Fruit fly (Drosophila melanogaster) whole organism, embryonic: Measurements from ENCODE around the gene CG6296.

Experiments used
- Atf6 ChIP-seq: fragments of 200-800 bp; sonication (Bioruptor generic); IDR thresholded peaks from 2 replicates; pipeline ENCODE4 v1.3.6; 2022; ENCODE audit warnings: missing biosample characterization, missing genetic modification characterization
- CG11085 ChIP-seq: fragments of 200-800 bp; sonication (Bioruptor generic); IDR thresholded peaks from 2 replicates; pipeline ENCODE4 v1.3.6; 2022; ENCODE audit warnings: missing biosample characterization, missing genetic modification characterization
- CG14860 ChIP-seq: fragments of 200-800 bp; sonication (Bioruptor generic); IDR thresholded peaks from 3 replicates; pipeline ENCODE4 v1.3.6; 2022; ENCODE audit warnings: missing biosample characterization, missing genetic modification characterization; ENCODE audit not compliant: partially characterized antibody
- CG17186 ChIP-seq: fragments of 200-800 bp; sonication (Bioruptor generic); optimal IDR thresholded peaks from 3 replicates; lab custom pipeline; 2017; ENCODE audit warnings: missing biosample characterization, missing genetic modification reagents, missing genetic modification characterization
- CG18599 ChIP-seq: fragments of 200-800 bp; sonication (Bioruptor generic); optimal IDR thresholded peaks from 3 replicates; lab custom pipeline; 2017; ENCODE audit warnings: missing biosample characterization, missing genetic modification characterization, mild to moderate bottlenecking, moderate library complexity, missing genetic modification reagents
- CG2129 ChIP-seq: fragments of 200-800 bp; sonication (Bioruptor generic); IDR thresholded peaks from 2 replicates; pipeline ENCODE4 v1.3.6; 2022; ENCODE audit warnings: missing biosample characterization, missing genetic modification characterization; ENCODE audit not compliant: partially characterized antibody
- CG2199 ChIP-seq: fragments of 200-800 bp; sonication (Bioruptor generic); IDR thresholded peaks from 3 replicates; pipeline ENCODE4 v1.3.6; 2022; ENCODE audit warnings: missing biosample characterization, missing genetic modification characterization
- CG2678 ChIP-seq: fragments of 200-800 bp; sonication (Bioruptor generic); optimal IDR thresholded peaks from 3 replicates; lab custom pipeline; 2019; ENCODE audit warnings: missing biosample characterization, mild to moderate bottlenecking, missing genetic modification characterization, moderate library complexity
- CG4328 ChIP-seq: fragments of 200-800 bp; sonication (Bioruptor generic); optimal IDR thresholded peaks from 3 replicates; lab custom pipeline; 2017; ENCODE audit warnings: missing biosample characterization, missing genetic modification reagents, missing genetic modification characterization
- CG4360 ChIP-seq: fragments of 200-800 bp; sonication (Bioruptor generic); IDR thresholded peaks from 2 replicates; pipeline ENCODE4 v1.3.6; 2022; ENCODE audit warnings: missing biosample characterization, missing genetic modification characterization
- CG4617 ChIP-seq: fragments of 200-800 bp; sonication (Bioruptor generic); optimal IDR thresholded peaks from 3 replicates; lab custom pipeline; 2016; ENCODE audit warnings: missing biosample characterization, missing genetic modification characterization, borderline replicate concordance
- CG4730 ChIP-seq: fragments of 200-800 bp; sonication (Bioruptor generic); IDR thresholded peaks from 2 replicates; pipeline ENCODE4 v1.3.6; 2022; ENCODE audit warnings: missing biosample characterization, missing genetic modification characterization
- CG6813 ChIP-seq: fragments of 200-800 bp; sonication (Bioruptor generic); optimal IDR thresholded peaks from 2 replicates; lab custom pipeline; 2017; ENCODE audit warnings: missing biosample characterization, missing genetic modification characterization, mild to moderate bottlenecking, moderate library complexity, missing genetic modification reagents
- CG7372 ChIP-seq: fragments of 200-800 bp; sonication (Bioruptor generic); IDR thresholded peaks from 2 replicates; pipeline ENCODE4 v1.3.6; 2022; ENCODE audit warnings: missing biosample characterization, missing genetic modification characterization
- CG8388 ChIP-seq: fragments of 200-800 bp; sonication (Bioruptor generic); optimal IDR thresholded peaks from 2 replicates; lab custom pipeline; 2019; ENCODE audit warnings: missing biosample characterization, mild to moderate bottlenecking, missing genetic modification characterization, moderate library complexity
- CG9215 ChIP-seq: fragments of 200-800 bp; sonication (Bioruptor generic); IDR thresholded peaks from 2 replicates; pipeline ENCODE4 v1.3.6; 2022; ENCODE audit warnings: missing biosample characterization, missing genetic modification characterization
- CTCF ChIP-seq: fragments of 200-800 bp; sonication (Bioruptor generic); optimal IDR thresholded peaks from 2 replicates; lab custom pipeline; 2017; ENCODE audit warnings: missing biosample characterization, mild to moderate bottlenecking, missing genetic modification characterization, moderate library complexity
- CkIIα-i1 ChIP-seq: fragments of 200-800 bp; sonication (Bioruptor generic); IDR thresholded peaks from 2 replicates; pipeline ENCODE4 v1.3.6; 2022; ENCODE audit warnings: missing biosample characterization, missing genetic modification characterization
- Dad ChIP-seq: fragments of 200-800 bp; sonication (Bioruptor generic); optimal IDR thresholded peaks from 3 replicates; lab custom pipeline; 2016; ENCODE audit warnings: missing biosample characterization, missing genetic modification characterization
- Dfd ChIP-seq, 2 experiments: fragments of >200 bp; optimal IDR thresholded peaks; 2 replicates each; lab custom pipeline; 2017; ENCODE audit warnings: missing biosample characterization in 2 of 2, missing genetic modification characterization in 2 of 2
- Doc3 ChIP-seq: fragments of 200-800 bp; sonication (Bioruptor generic); IDR thresholded peaks from 3 replicates; pipeline ENCODE4 v1.3.6; 2022; ENCODE audit warnings: missing biosample characterization, missing genetic modification characterization; ENCODE audit not compliant: partially characterized antibody
- Drgx ChIP-seq: fragments of 200-800 bp; sonication (Bioruptor generic); IDR thresholded peaks from 2 replicates; pipeline ENCODE4 v1.3.6; 2022; ENCODE audit warnings: missing biosample characterization, missing genetic modification characterization
- ERR ChIP-seq: fragments of 200-800 bp; sonication (Bioruptor generic); optimal IDR thresholded peaks from 2 replicates; lab custom pipeline; 2016; ENCODE audit warnings: missing biosample characterization, missing genetic modification characterization
- Ets65A ChIP-seq: fragments of 200-800 bp; sonication (Bioruptor generic); peaks from one replicate; lab custom pipeline; 2016; ENCODE audit warnings: missing biosample characterization, missing genetic modification characterization
- Ets97D ChIP-seq: fragments of 200-800 bp; sonication (Bioruptor generic); optimal IDR thresholded peaks from 3 replicates; lab custom pipeline; 2016; ENCODE audit warnings: missing biosample characterization, missing genetic modification characterization
- GATAe ChIP-seq: fragments of 200-800 bp; sonication (Bioruptor generic); conservative IDR thresholded peaks from 2 replicates; pipeline ENCODE4 v1.3.6; 2022; ENCODE audit warnings: missing biosample characterization, missing genetic modification characterization
- Hr78 ChIP-seq, 2 experiments: fragments of 200-800 bp in 1 of 2; fragments of >200 bp in 1 of 2; sonication (Bioruptor generic) in 1 of 2; optimal IDR thresholded peaks; 2 replicates each; lab custom pipeline; 2017 to 2019; ENCODE audit warnings: missing biosample characterization in 2 of 2, missing genetic modification characterization in 2 of 2, mild to moderate bottlenecking in 1 of 2, moderate library complexity in 1 of 2
- Lpt ChIP-seq: fragments of >200 bp; optimal IDR thresholded peaks from 2 replicates; lab custom pipeline; 2018; ENCODE audit warnings: missing biosample characterization, missing genetic modification characterization
- Mrtf ChIP-seq: fragments of 200-800 bp; sonication (Bioruptor generic); IDR thresholded peaks from 3 replicates; pipeline ENCODE4 v1.3.6; 2022; ENCODE audit warnings: missing biosample characterization, missing genetic modification characterization
- NFAT ChIP-seq: fragments of 200-800 bp; sonication (Bioruptor generic); IDR thresholded peaks from 2 replicates; pipeline ENCODE4 v1.3.6; 2022; ENCODE audit warnings: missing biosample characterization, missing genetic modification characterization
- NK7.1 ChIP-seq: fragments of 200-800 bp; sonication (Bioruptor generic); optimal IDR thresholded peaks from 3 replicates; lab custom pipeline; 2016; ENCODE audit warnings: missing biosample characterization, missing genetic modification characterization
- Optix ChIP-seq: fragments of 200-800 bp; sonication (Bioruptor generic); IDR thresholded peaks from 3 replicates; pipeline ENCODE4 v1.3.6; 2022; ENCODE audit warnings: missing biosample characterization, missing genetic modification characterization
- Sry-δ ChIP-seq: fragments of 200-800 bp; sonication (Bioruptor generic); optimal IDR thresholded peaks from 2 replicates; lab custom pipeline; 2016; ENCODE audit warnings: missing biosample characterization, missing genetic modification characterization
- btn ChIP-seq: fragments of 200-800 bp; sonication (Bioruptor generic); optimal IDR thresholded peaks from 2 replicates; lab custom pipeline; 2016; ENCODE audit warnings: missing biosample characterization, missing genetic modification characterization
- chinmo ChIP-seq: fragments of 200-800 bp; sonication (Bioruptor generic); IDR thresholded peaks from 4 replicates; pipeline ENCODE4 v1.3.6; 2022; ENCODE audit warnings: missing biosample characterization, missing genetic modification characterization; ENCODE audit not compliant: partially characterized antibody
- dan ChIP-seq: fragments of 200-800 bp; sonication (Bioruptor generic); IDR thresholded peaks from 2 replicates; pipeline ENCODE4 v1.3.6; 2022; ENCODE audit warnings: missing biosample characterization, missing genetic modification characterization
- dm ChIP-seq: fragments of 200-800 bp; sonication (Bioruptor generic); optimal IDR thresholded peaks from 3 replicates; lab custom pipeline; 2016; ENCODE audit warnings: missing biosample characterization, missing genetic modification characterization
- exex ChIP-seq: fragments of 200-800 bp; sonication (Bioruptor generic); optimal IDR thresholded peaks from 4 replicates; lab custom pipeline; 2018; ENCODE audit warnings: missing biosample characterization, mild to moderate bottlenecking, missing genetic modification characterization, moderate library complexity
- ftz-f1 ChIP-seq: fragments of 200-800 bp; sonication (Bioruptor generic); optimal IDR thresholded peaks from 2 replicates; lab custom pipeline; 2016; ENCODE audit warnings: missing biosample characterization, missing genetic modification characterization
- ham ChIP-seq: fragments of 200-800 bp; sonication (Bioruptor generic); IDR thresholded peaks from 2 replicates; pipeline ENCODE4 v1.3.6; 2022; ENCODE audit warnings: missing biosample characterization, missing genetic modification characterization
- ken ChIP-seq: fragments of 200-800 bp; sonication (Bioruptor generic); IDR thresholded peaks from 3 replicates; pipeline ENCODE4 v1.3.6; 2022; ENCODE audit warnings: missing biosample characterization, missing genetic modification characterization
- lbe ChIP-seq: fragments of 200-800 bp; sonication (Bioruptor generic); optimal IDR thresholded peaks from 2 replicates; lab custom pipeline; 2016; ENCODE audit warnings: missing biosample characterization, mild to moderate bottlenecking, missing genetic modification characterization
- nerfin-2 ChIP-seq: fragments of 200-800 bp; sonication (Bioruptor generic); IDR thresholded peaks from 2 replicates; pipeline ENCODE4 v1.3.6; 2022; ENCODE audit warnings: missing biosample characterization, missing genetic modification characterization; ENCODE audit not compliant: partially characterized antibody
- odd ChIP-seq: fragments of 200-800 bp; sonication (Bioruptor generic); optimal IDR thresholded peaks from 2 replicates; lab custom pipeline; 2017; ENCODE audit warnings: missing biosample characterization, mild to moderate bottlenecking, missing genetic modification characterization
- otp ChIP-seq: fragments of 200-800 bp; sonication (Bioruptor generic); IDR thresholded peaks from 3 replicates; pipeline ENCODE4, ENCODE4 v1.3.6; 2022; ENCODE audit warnings: missing biosample characterization, missing genetic modification characterization
- phol ChIP-seq: fragments of 200-800 bp; sonication (Bioruptor generic); optimal IDR thresholded peaks from 3 replicates; lab custom pipeline; 2018; ENCODE audit warnings: missing biosample characterization, mild to moderate bottlenecking, missing genetic modification characterization, moderate library complexity
- ro ChIP-seq: fragments of 200-800 bp; sonication (Bioruptor generic); IDR thresholded peaks from 2 replicates; pipeline ENCODE4 v1.3.6; 2022; ENCODE audit warnings: missing biosample characterization, missing genetic modification characterization
- sim ChIP-seq: fragments of 200-800 bp; sonication (Bioruptor generic); IDR thresholded peaks from 2 replicates; pipeline ENCODE4 v1.3.6; 2022; ENCODE audit warnings: missing biosample characterization, missing genetic modification characterization
- sr ChIP-seq: fragments of 200-800 bp; sonication (Bioruptor generic); IDR thresholded peaks from 3 replicates; pipeline ENCODE4 v1.3.6; 2022; ENCODE audit warnings: missing biosample characterization, missing genetic modification characterization
- wek ChIP-seq: fragments of 200-800 bp; sonication (Bioruptor generic); optimal IDR thresholded peaks from 3 replicates; lab custom pipeline; 2018; ENCODE audit warnings: missing biosample characterization, mild to moderate bottlenecking, missing genetic modification characterization, moderate library complexity

The CG6296 gene

dm6 chr3R:26957132-26957531 is 48.1 kb downstream of the CG6296 start:
- no peak for TF ChIP-seq CG17186 (GFP tag; lab: Kevin White, UChicago)
- TF ChIP-seq CTCF (GFP tag; lab: Kevin White, UChicago): peak; percentile 2
- TF ChIP-seq CG4617 (GFP tag; lab: Kevin White, UChicago): no peak
- TF ChIP-seq Hr78 (GFP tag; optimal IDR thresholded peaks at IDR 0.05; lab: Kevin White, UChicago): peak in 1 of 2 experiments; percentile 62
- no peak for TF ChIP-seq CkIIα-i1
- 0 out of 3 replicates have a peak, but pooled peaks have one; percentile 13 for TF ChIP-seq Doc3 (GFP tag; lab: Robert Waterston, UW)
- TF ChIP-seq ro (GFP tag; lab: Robert Waterston, UW): no peak
- TF ChIP-seq ftz-f1 (GFP tag; lab: Kevin White, UChicago): peak; percentile 24
- 0 out of 2 replicates have a peak, but pooled peaks have one; percentile 19 for TF ChIP-seq NFAT (GFP tag; lab: Robert Waterston, UW)

dm6 chr3R:26956376-26957062 is 48.8 kb downstream of the CG6296 start:
- TF ChIP-seq nerfin-2 (GFP tag; lab: Robert Waterston, UW): no peak
- TF ChIP-seq phol: peak; percentile 7
- no peak for TF ChIP-seq CG8388
- TF ChIP-seq Drgx (GFP tag; lab: Robert Waterston, UW): no peak
- TF ChIP-seq sr (GFP tag; lab: Robert Waterston, UW): no peak
- TF ChIP-seq Dad: no peak
- TF ChIP-seq CG2199 (GFP tag; lab: Robert Waterston, UW): no peak
- TF ChIP-seq CG14860: no peak
- no peak for TF ChIP-seq CG4360 (GFP tag; lab: Robert Waterston, UW)
- no peak for TF ChIP-seq btn
- no peak for TF ChIP-seq Dfd (GFP tag; optimal IDR thresholded peaks at IDR 0.05; lab: Kevin White, UChicago)
- TF ChIP-seq CG2678: no peak
- no peak for TF ChIP-seq ham
- TF ChIP-seq CG9215 (GFP tag; lab: Robert Waterston, UW): no peak
- no peak for TF ChIP-seq CG6813 (GFP tag; lab: Kevin White, UChicago)
- no peak for TF ChIP-seq sim (GFP tag; lab: Robert Waterston, UW)
- peak; percentile 0 for TF ChIP-seq odd (GFP tag; lab: Kevin White, UChicago)
- TF ChIP-seq dm: no peak
- peak; percentile 78 for TF ChIP-seq Ets65A (GFP tag; lab: Kevin White, UChicago)
- no peak for TF ChIP-seq NK7.1
- no peak for TF ChIP-seq ken (GFP tag; lab: Robert Waterston, UW)
- peak; percentile 69 for TF ChIP-seq Ets97D (GFP tag; lab: Kevin White, UChicago)
- peak; percentile 9 for TF ChIP-seq wek (GFP tag; lab: Kevin White, UChicago)
- peak; percentile 58 for TF ChIP-seq CG18599 (GFP tag; lab: Kevin White, UChicago)
- TF ChIP-seq chinmo (GFP tag; lab: Robert Waterston, UW): no peak
- TF ChIP-seq CG4730 (GFP tag; lab: Robert Waterston, UW): no peak
- no peak for TF ChIP-seq Optix (GFP tag; lab: Robert Waterston, UW)
- no peak for TF ChIP-seq CG7372 (GFP tag; lab: Robert Waterston, UW)
- no peak for TF ChIP-seq CG11085 (GFP tag; lab: Robert Waterston, UW)
- no peak for TF ChIP-seq Lpt (GFP tag; lab: Kevin White, UChicago)
- no peak for TF ChIP-seq ERR (GFP tag; lab: Kevin White, UChicago)
- TF ChIP-seq CG4328 (GFP tag; lab: Kevin White, UChicago): no peak
- TF ChIP-seq lbe (GFP tag; lab: Kevin White, UChicago): no peak
- TF ChIP-seq dan (GFP tag; lab: Robert Waterston, UW): no peak
- TF ChIP-seq exex (tag; lab: Kevin White, UChicago): no peak
- TF ChIP-seq Atf6 (GFP tag; lab: Robert Waterston, UW): no peak; the same call in 1 of the 2 replicates
- TF ChIP-seq Sry-δ: no peak
- no peak for TF ChIP-seq GATAe (GFP tag; lab: Robert Waterston, UW)
- TF ChIP-seq otp (GFP tag; lab: Robert Waterston, UW): no peak
- no peak for TF ChIP-seq CG2129
- TF ChIP-seq Mrtf: no peak
